Worm (Caenorhabditis elegans) whole organism, mixed stage, embryonic: ENCODE measurements around the gene ciao-2B.

ENCODE experiments used
- M03D4.4 ChIP-seq: sonication (generic microtip); optimal IDR thresholded peaks from 2 replicates; lab custom pipeline; 2017; ENCODE audit warnings: mild to moderate bottlenecking, missing genetic modification characterization, missing compliant biosample characterization
- bed-3 ChIP-seq: fragments of 200-800 bp; sonication (Bioruptor generic); optimal IDR thresholded peaks from 3 replicates; lab custom pipeline; 2018; ENCODE audit warnings: mild to moderate bottlenecking, missing genetic modification characterization, moderate library complexity, missing compliant biosample characterization
- blmp-1 ChIP-seq: fragments of 150-350 bp; optimal IDR thresholded peaks from 2 replicates; lab custom pipeline; 2014; ENCODE audit warnings: missing biosample characterization, missing genetic modification characterization
- ceh-39 ChIP-seq: fragments of 150-350 bp; optimal IDR thresholded peaks from 2 replicates; lab custom pipeline; 2014; ENCODE audit warnings: missing biosample characterization, missing genetic modification characterization
- ceh-43 ChIP-seq: fragments of 200-800 bp; sonication (Bioruptor generic); optimal IDR thresholded peaks from 2 replicates; lab custom pipeline; 2018; ENCODE audit warnings: mild to moderate bottlenecking, missing genetic modification characterization, moderate library complexity, missing compliant biosample characterization
- ceh-83 ChIP-seq: fragments of 200-800 bp; sonication (Bioruptor generic); optimal IDR thresholded peaks from 2 replicates; lab custom pipeline; 2018; ENCODE audit warnings: mild to moderate bottlenecking, missing genetic modification characterization, missing compliant biosample characterization
- ces-1 ChIP-seq: fragments of 150-350 bp; optimal IDR thresholded peaks from 2 replicates; lab custom pipeline; 2014; ENCODE audit warnings: missing biosample characterization, missing genetic modification reagents, missing genetic modification characterization
- cnd-1 ChIP-seq: fragments of 200-800 bp; sonication (Bioruptor generic); optimal IDR thresholded peaks from 2 replicates; lab custom pipeline; 2018; ENCODE audit warnings: mild to moderate bottlenecking, missing genetic modification characterization, missing compliant biosample characterization
- drap-1 ChIP-seq: fragments of 200-800 bp; sonication (Bioruptor generic); optimal IDR thresholded peaks from 3 replicates; lab custom pipeline; 2018; ENCODE audit warnings: mild to moderate bottlenecking, missing genetic modification characterization, missing compliant biosample characterization
- elt-1 ChIP-seq: sonication (generic microtip); optimal IDR thresholded peaks from 2 replicates; lab custom pipeline; 2017; ENCODE audit warnings: missing genetic modification characterization, mild to moderate bottlenecking, missing compliant biosample characterization, antibody characterized with exemption, moderate library complexity, borderline replicate concordance; ENCODE audit not compliant: insufficient read depth
- elt-3 ChIP-seq: fragments of 150-350 bp; optimal IDR thresholded peaks from 2 replicates; lab custom pipeline; 2014; ENCODE audit warnings: missing biosample characterization, missing genetic modification characterization
- flh-1 ChIP-seq: fragments of 200-800 bp; sonication (Bioruptor generic); optimal IDR thresholded peaks from 2 replicates; lab custom pipeline; 2018; ENCODE audit warnings: mild to moderate bottlenecking, missing genetic modification characterization, moderate library complexity, missing compliant biosample characterization
- ham-2 ChIP-seq: fragments of 200-800 bp; sonication (Bioruptor generic); optimal IDR thresholded peaks from 2 replicates; lab custom pipeline; 2018; ENCODE audit warnings: mild to moderate bottlenecking, missing genetic modification characterization, missing compliant biosample characterization
- hlh-1 ChIP-seq: fragments of 150-350 bp; optimal IDR thresholded peaks from 2 replicates; lab custom pipeline; 2014; ENCODE audit warnings: missing biosample characterization, missing genetic modification reagents, missing genetic modification characterization
- lin-13 ChIP-seq: fragments of 150-350 bp; optimal IDR thresholded peaks from 2 replicates; lab custom pipeline; 2014; ENCODE audit warnings: missing biosample characterization, missing genetic modification characterization
- lin-32 ChIP-seq: fragments of 200-800 bp; sonication (Bioruptor generic); optimal IDR thresholded peaks from 2 replicates; lab custom pipeline; 2018; ENCODE audit warnings: mild to moderate bottlenecking, missing genetic modification characterization, missing compliant biosample characterization
- lsy-2 ChIP-seq: fragments of 150-350 bp; optimal IDR thresholded peaks from 2 replicates; lab custom pipeline; 2014; ENCODE audit warnings: missing biosample characterization, missing genetic modification characterization
- mab-5 ChIP-seq: fragments of 150-350 bp; optimal IDR thresholded peaks from 2 replicates; lab custom pipeline; 2014; ENCODE audit warnings: missing biosample characterization, missing genetic modification characterization
- mep-1 ChIP-seq: fragments of 150-350 bp; optimal IDR thresholded peaks from 2 replicates; lab custom pipeline; 2017; ENCODE audit warnings: missing biosample characterization, missing genetic modification reagents, missing genetic modification characterization, inconsistent platforms
- mls-2 ChIP-seq: sonication (generic microtip); optimal IDR thresholded peaks from 2 replicates; lab custom pipeline; 2016; ENCODE audit warnings: mild to moderate bottlenecking, missing genetic modification characterization, moderate library complexity, missing compliant biosample characterization
- nhr-12 ChIP-seq: fragments of 150-350 bp; optimal IDR thresholded peaks from 2 replicates; lab custom pipeline; 2014; ENCODE audit warnings: missing biosample characterization, missing genetic modification characterization
- nhr-2 ChIP-seq: fragments of 150-350 bp; optimal IDR thresholded peaks from 2 replicates; lab custom pipeline; 2014; ENCODE audit warnings: missing biosample characterization, missing genetic modification characterization
- nhr-237 ChIP-seq: fragments of 150-350 bp; optimal IDR thresholded peaks from 2 replicates; lab custom pipeline; 2014; ENCODE audit warnings: missing biosample characterization, missing genetic modification characterization
- nhr-28 ChIP-seq: fragments of 150-350 bp; optimal IDR thresholded peaks from 2 replicates; lab custom pipeline; 2014; ENCODE audit warnings: missing biosample characterization, missing genetic modification characterization
- nhr-76 ChIP-seq: sonication (generic microtip); optimal IDR thresholded peaks from 2 replicates; lab custom pipeline; 2017; ENCODE audit warnings: missing biosample characterization, missing genetic modification characterization
- pha-4 ChIP-seq: fragments of 150-350 bp; optimal IDR thresholded peaks from 2 replicates; lab custom pipeline; 2018; ENCODE audit warnings: missing biosample characterization, missing genetic modification reagents, missing genetic modification characterization
- sem-2 ChIP-seq: fragments of 200-800 bp; sonication (Bioruptor generic); optimal IDR thresholded peaks from 2 replicates; lab custom pipeline; 2018; ENCODE audit warnings: mild to moderate bottlenecking, missing genetic modification characterization, missing compliant biosample characterization
- snpc-4 ChIP-seq: fragments of 150-350 bp; optimal IDR thresholded peaks from 2 replicates; lab custom pipeline; 2014; ENCODE audit warnings: missing biosample characterization, missing genetic modification characterization
- sptf-1 ChIP-seq: sonication (generic microtip); optimal IDR thresholded peaks from 2 replicates; lab custom pipeline; 2017; ENCODE audit warnings: mild to moderate bottlenecking, missing genetic modification characterization, moderate library complexity, missing compliant biosample characterization
- tbx-8 ChIP-seq: fragments of 200-800 bp; sonication (Bioruptor generic); optimal IDR thresholded peaks from 2 replicates; lab custom pipeline; 2018; ENCODE audit warnings: mild to moderate bottlenecking, missing genetic modification characterization, moderate library complexity, missing compliant biosample characterization
- unc-120 ChIP-seq: sonication (generic microtip); optimal IDR thresholded peaks from 2 replicates; lab custom pipeline; 2017; ENCODE audit warnings: missing genetic modification characterization, missing compliant biosample characterization; ENCODE audit not compliant: poor library complexity, severe bottlenecking
- unc-39 ChIP-seq: fragments of 150-350 bp; optimal IDR thresholded peaks from 2 replicates; lab custom pipeline; 2014; ENCODE audit warnings: missing biosample characterization, missing genetic modification characterization
- unc-62 ChIP-seq: fragments of 150-350 bp; optimal IDR thresholded peaks from 2 replicates; lab custom pipeline; 2014; ENCODE audit warnings: missing biosample characterization, missing genetic modification reagents, missing genetic modification characterization
- zip-8 ChIP-seq: fragments of 150-350 bp; optimal IDR thresholded peaks from 2 replicates; lab custom pipeline; 2014; ENCODE audit warnings: missing biosample characterization, missing genetic modification characterization
- ztf-11 ChIP-seq: fragments of 150-350 bp; optimal IDR thresholded peaks from 2 replicates; lab custom pipeline; 2014; ENCODE audit warnings: missing biosample characterization, missing genetic modification characterization

Gene ciao-2B

ce11 chrIII:13462965-13463783, 23.8 kb upstream of the ciao-2B start, which contains the start of gene ant-1.1:
Gene ant-1.1, plus strand, starts transcription at chrIII:13463163.
- TF ChIP-seq ces-1 (GFP tag; lab: Kevin White, UChicago) (peak; percentile 42), mab-5 (tag; lab: Kevin White, UChicago) (no peak), lsy-2 (tag; lab: Kevin White, UChicago) (peak; percentile 99), hlh-1 (tag; lab: Kevin White, UChicago) (peak; percentile 49), ceh-43 (GFP tag; lab: Kevin White, UChicago) (peak; percentile 37), tbx-8 (GFP tag; lab: Kevin White, UChicago) (no peak), ham-2 (GFP tag; lab: Kevin White, UChicago) (peak; percentile 6), nhr-237 (tag; lab: Kevin White, UChicago) (peak; percentile 94), sem-2 (GFP tag; lab: Kevin White, UChicago) (no peak), blmp-1 (no peak), nhr-28 (tag; lab: Kevin White, UChicago) (no peak), flh-1 (GFP tag; lab: Kevin White, UChicago) (no peak), unc-39 (tag; lab: Kevin White, UChicago) (no peak), lin-13 (tag; lab: Kevin White, UChicago) (peak; percentile 90), drap-1 (GFP tag; lab: Kevin White, UChicago) (peak; percentile 56), mls-2 (peak; percentile 74), M03D4.4 (tag; lab: Kevin White, UChicago) (peak; percentile 50), elt-3 (tag; lab: Kevin White, UChicago) (no peak), elt-1 (tag; lab: Kevin White, UChicago) (no peak), cnd-1 (tag; lab: Kevin White, UChicago) (peak; percentile 21), ztf-11 (no peak), bed-3 (GFP tag; lab: Kevin White, UChicago) (peak; percentile 18), nhr-12 (tag; lab: Kevin White, UChicago) (no peak), mep-1 (tag; lab: Kevin White, UChicago) (peak; percentile 83), nhr-76 (no peak), ceh-39 (tag; lab: Kevin White, UChicago) (peak; percentile 54), lin-32 (GFP tag; lab: Kevin White, UChicago) (peak; percentile 16), snpc-4 (no peak), sptf-1 (tag; lab: Kevin White, UChicago) (peak; percentile 82), pha-4 (tag; lab: Kevin White, UChicago) (peak; percentile 91), ceh-83 (GFP tag; lab: Kevin White, UChicago) (peak; percentile 65), zip-8 (tag; lab: Kevin White, UChicago) (no peak), unc-62 (GFP tag; lab: Kevin White, UChicago) (no peak), unc-120 (tag; lab: Kevin White, UChicago) (peak; percentile 86), nhr-2 (tag; lab: Kevin White, UChicago) (peak; percentile 38)
- TF ChIP-seq, all 35 proteins: peak for 20

ce11 chrIII:13462138-13462634, 22.8 kb upstream of the ciao-2B start, which contains the start of the genes abcf-2 and T27E9.2:
Gene abcf-2, minus strand, starts transcription at chrIII:13462238.
Gene T27E9.2, minus strand, starts transcription at chrIII:13462584.
- TF ChIP-seq nhr-2 (tag; lab: Kevin White, UChicago): no peak
- TF ChIP-seq lin-13 (tag; lab: Kevin White, UChicago): no peak
- TF ChIP-seq mls-2: no peak
- no peak for TF ChIP-seq elt-3 (tag; lab: Kevin White, UChicago)
- TF ChIP-seq M03D4.4 (tag; lab: Kevin White, UChicago): no peak
- TF ChIP-seq zip-8 (tag; lab: Kevin White, UChicago): no peak
- TF ChIP-seq cnd-1 (tag; lab: Kevin White, UChicago): no peak
- TF ChIP-seq ces-1 (GFP tag; lab: Kevin White, UChicago): no peak
- no peak for TF ChIP-seq flh-1 (GFP tag; lab: Kevin White, UChicago)
- no peak for TF ChIP-seq sem-2 (GFP tag; lab: Kevin White, UChicago)
- no peak for TF ChIP-seq mab-5 (tag; lab: Kevin White, UChicago)
- TF ChIP-seq ceh-43 (GFP tag; lab: Kevin White, UChicago): no peak
- no peak for TF ChIP-seq tbx-8 (GFP tag; lab: Kevin White, UChicago)
- TF ChIP-seq, all 35 proteins: peak for 0
